Fruit fly (Drosophila melanogaster) S2 (cell line): ENCODE data around the gene dnk.

Experiments
- CG8478 ChIP-seq: fragments of >200 bp; optimal IDR thresholded peaks from 2 replicates; lab custom pipeline; 2018
- CTCF ChIP-seq, 2 experiments: fragments of >200 bp; optimal IDR thresholded peaks; 2 replicates each; lab custom pipeline; 2018

dm6 chr3R:18947307-18947706, 33.5 kb upstream of the dnk start:
- TF ChIP-seq CTCF (optimal IDR thresholded peaks at IDR 0.05; lab: Kevin White, UChicago) (no peak), CG8478 (no peak)
